Worm (Caenorhabditis elegans) whole organism, L1 larva: ENCODE data around the gene T24H10.4.

Experiments used
- C04F5.9 ChIP-seq: sonication (generic microtip); optimal IDR thresholded peaks from 2 replicates; lab custom pipeline; 2016; ENCODE audit warnings: missing genetic modification characterization, missing compliant biosample characterization
- aha-1 ChIP-seq: fragments of 150-350 bp; optimal IDR thresholded peaks from 2 replicates; lab custom pipeline; 2014; ENCODE audit warnings: missing biosample characterization, missing genetic modification characterization
- alr-1 ChIP-seq: fragments of 200-800 bp; sonication (Bioruptor generic); optimal IDR thresholded peaks from 2 replicates; lab custom pipeline; 2018; ENCODE audit warnings: borderline replicate concordance, mild to moderate bottlenecking, missing genetic modification characterization, missing compliant biosample characterization
- blmp-1 ChIP-seq: fragments of 150-350 bp; optimal IDR thresholded peaks from 2 replicates; lab custom pipeline; 2014; ENCODE audit warnings: missing biosample characterization, missing genetic modification characterization
- ceh-88 ChIP-seq: fragments of 200-800 bp; sonication (Bioruptor generic); IDR thresholded peaks from 2 replicates; pipeline ENCODE4 v1.3.6; 2022; ENCODE audit warnings: missing genetic modification characterization, missing compliant biosample characterization
- ceh-90 ChIP-seq: sonication (generic microtip); optimal IDR thresholded peaks from 2 replicates; lab custom pipeline; 2016; ENCODE audit warnings: missing genetic modification characterization, missing compliant biosample characterization
- ces-1 ChIP-seq: fragments of 150-350 bp; optimal IDR thresholded peaks from 2 replicates; lab custom pipeline; 2014; ENCODE audit warnings: missing biosample characterization, missing genetic modification reagents, missing genetic modification characterization
- dpl-1 ChIP-seq, 3 experiments: fragments of 150-350 bp in 2 of 3; sonication (generic microtip) in 1 of 3; optimal IDR thresholded peaks; 2 replicates each; lab custom pipeline; 2014 to 2017; ENCODE audit warnings: missing biosample characterization in 3 of 3, missing genetic modification characterization in 3 of 3, missing genetic modification reagents in 3 of 3
- dsc-1 ChIP-seq: sonication (generic microtip); optimal IDR thresholded peaks from 2 replicates; lab custom pipeline; 2016; ENCODE audit warnings: mild to moderate bottlenecking, missing genetic modification characterization, missing compliant biosample characterization
- efl-1 ChIP-seq, 4 experiments: fragments of 150-350 bp; optimal IDR thresholded peaks in 3 of 4; peaks in 1 of 4; 1 replicate in 1 of 4; 2 replicates in 3 of 4; lab custom pipeline; 2014; ENCODE audit warnings: missing biosample characterization in 2 of 4, missing genetic modification characterization in 2 of 4, missing genetic modification reagents in 2 of 4
- efl-3 ChIP-seq: fragments of 200-800 bp; sonication (Bioruptor generic); optimal IDR thresholded peaks from 2 replicates; lab custom pipeline; 2018; ENCODE audit warnings: mild to moderate bottlenecking, missing genetic modification characterization, missing compliant biosample characterization
- egl-27 ChIP-seq, 2 experiments: fragments of 150-350 bp in 1 of 2; sonication (generic microtip); optimal IDR thresholded peaks; 3 replicates each; lab custom pipeline; 2017 to 2018; ENCODE audit warnings: missing biosample characterization in 2 of 2, missing genetic modification characterization in 2 of 2, missing genetic modification reagents in 2 of 2
- fkh-10 ChIP-seq: sonication (generic microtip); optimal IDR thresholded peaks from 2 replicates; lab custom pipeline; 2017; ENCODE audit warnings: missing biosample characterization, missing genetic modification reagents, missing genetic modification characterization
- fos-1 ChIP-seq: fragments of 150-350 bp; optimal IDR thresholded peaks from 2 replicates; lab custom pipeline; 2014; ENCODE audit warnings: missing biosample characterization, missing genetic modification characterization
- hlh-4 ChIP-seq: sonication (generic microtip); optimal IDR thresholded peaks from 2 replicates; lab custom pipeline; 2016; ENCODE audit warnings: mild to moderate bottlenecking, missing genetic modification characterization, missing compliant biosample characterization
- hpl-2 ChIP-seq: fragments of 150-350 bp; optimal IDR thresholded peaks from 2 replicates; lab custom pipeline; 2014; ENCODE audit warnings: missing biosample characterization, missing genetic modification reagents, missing genetic modification characterization
- isw-1 ChIP-seq: fragments of 200-800 bp; sonication (Bioruptor generic); IDR thresholded peaks from 2 replicates; pipeline ENCODE4 v1.3.6; 2022; ENCODE audit warnings: missing genetic modification characterization, missing compliant biosample characterization
- jun-1 ChIP-seq: fragments of 150-350 bp; optimal IDR thresholded peaks from 2 replicates; lab custom pipeline; 2014; ENCODE audit warnings: missing biosample characterization, missing genetic modification reagents, missing genetic modification characterization
- lin-14 ChIP-seq: fragments of 200-800 bp; sonication (Bioruptor generic); optimal IDR thresholded peaks from 2 replicates; lab custom pipeline; 2018; ENCODE audit warnings: mild to moderate bottlenecking, missing genetic modification characterization, moderate library complexity, missing compliant biosample characterization
- lin-35 ChIP-seq, 2 experiments: fragments of 150-350 bp; optimal IDR thresholded peaks; 2 replicates each; lab custom pipeline; 2014; ENCODE audit warnings: missing biosample characterization in 2 of 2, missing genetic modification characterization in 2 of 2, missing genetic modification reagents in 2 of 2
- lin-39 ChIP-seq: fragments of 150-350 bp; optimal IDR thresholded peaks from 2 replicates; lab custom pipeline; 2014; ENCODE audit warnings: missing biosample characterization, missing genetic modification reagents, missing genetic modification characterization
- lsy-2 ChIP-seq, 2 experiments: fragments of 150-350 bp; optimal IDR thresholded peaks; 2 replicates each; lab custom pipeline; 2014; ENCODE audit warnings: missing biosample characterization in 2 of 2, missing genetic modification characterization in 2 of 2
- mef-2 ChIP-seq: fragments of 150-350 bp; optimal IDR thresholded peaks from 2 replicates; lab custom pipeline; 2014; ENCODE audit warnings: missing biosample characterization, missing genetic modification characterization
- mep-1 ChIP-seq: fragments of 150-350 bp; optimal IDR thresholded peaks from 2 replicates; lab custom pipeline; 2014; ENCODE audit warnings: missing biosample characterization, missing genetic modification characterization
- nhr-19 ChIP-seq: fragments of 200-800 bp; sonication (Bioruptor generic); conservative IDR thresholded peaks from 2 replicates; pipeline ENCODE4 v1.3.6; 2022; ENCODE audit warnings: missing genetic modification characterization, missing compliant biosample characterization
- nhr-20 ChIP-seq: sonication (generic microtip); optimal IDR thresholded peaks from 2 replicates; lab custom pipeline; 2016; ENCODE audit warnings: mild to moderate bottlenecking, missing genetic modification characterization, missing compliant biosample characterization
- nhr-237 ChIP-seq: fragments of 150-350 bp; optimal IDR thresholded peaks from 2 replicates; lab custom pipeline; 2014; ENCODE audit warnings: missing biosample characterization, missing genetic modification characterization
- nhr-28 ChIP-seq: fragments of 150-350 bp; optimal IDR thresholded peaks from 2 replicates; lab custom pipeline; 2014; ENCODE audit warnings: missing biosample characterization, missing genetic modification characterization
- nhr-47 ChIP-seq: sonication (generic microtip); optimal IDR thresholded peaks from 2 replicates; lab custom pipeline; 2016; ENCODE audit warnings: mild to moderate bottlenecking, missing genetic modification characterization, moderate library complexity, missing compliant biosample characterization
- nhr-71 ChIP-seq: sonication (generic microtip); optimal IDR thresholded peaks from 2 replicates; lab custom pipeline; 2016; ENCODE audit warnings: mild to moderate bottlenecking, missing genetic modification characterization, moderate library complexity, missing compliant biosample characterization
- nhr-85 ChIP-seq: sonication (generic microtip); peaks from one replicate; lab custom pipeline; 2016; ENCODE audit warnings: missing genetic modification characterization, inconsistent platforms, missing compliant biosample characterization
- pax-3 ChIP-seq: fragments of 200-800 bp; sonication (Bioruptor generic); optimal IDR thresholded peaks from 2 replicates; lab custom pipeline; 2018; ENCODE audit warnings: mild to moderate bottlenecking, missing genetic modification characterization, moderate library complexity, missing compliant biosample characterization
- pqm-1 ChIP-seq: sonication (generic microtip); optimal IDR thresholded peaks from 3 replicates; lab custom pipeline; 2017; ENCODE audit warnings: missing biosample characterization, missing genetic modification characterization
- rnt-1 ChIP-seq: sonication (generic microtip); optimal IDR thresholded peaks from 2 replicates; lab custom pipeline; 2016; ENCODE audit warnings: mild to moderate bottlenecking, missing genetic modification characterization, moderate library complexity, missing compliant biosample characterization
- skn-1 ChIP-seq: fragments of 150-350 bp; optimal IDR thresholded peaks from 2 replicates; lab custom pipeline; 2014; ENCODE audit warnings: missing biosample characterization, missing genetic modification characterization
- snu-23 ChIP-seq: sonication (generic microtip); optimal IDR thresholded peaks from 2 replicates; lab custom pipeline; 2016; ENCODE audit warnings: missing genetic modification characterization, missing compliant biosample characterization
- sox-4 ChIP-seq: sonication (generic microtip); optimal IDR thresholded peaks from 2 replicates; lab custom pipeline; 2016; ENCODE audit warnings: missing genetic modification characterization, missing compliant biosample characterization
- sptf-1 ChIP-seq: fragments of 150-350 bp; optimal IDR thresholded peaks from 2 replicates; lab custom pipeline; 2014; ENCODE audit warnings: missing biosample characterization, missing genetic modification characterization
- swsn-7 ChIP-seq: sonication (generic microtip); optimal IDR thresholded peaks from 2 replicates; lab custom pipeline; 2016; ENCODE audit warnings: missing genetic modification characterization, missing compliant biosample characterization
- tbx-2 ChIP-seq: sonication (generic microtip); optimal IDR thresholded peaks from 2 replicates; lab custom pipeline; 2016; ENCODE audit warnings: missing genetic modification characterization, missing compliant biosample characterization
- tlp-1 ChIP-seq: fragments of 150-350 bp; optimal IDR thresholded peaks from 2 replicates; lab custom pipeline; 2014; ENCODE audit warnings: missing biosample characterization, missing genetic modification characterization
- unc-130 ChIP-seq: fragments of 150-350 bp; optimal IDR thresholded peaks from 2 replicates; lab custom pipeline; 2017; ENCODE audit warnings: missing biosample characterization, missing genetic modification characterization, inconsistent platforms
- unc-86 ChIP-seq: sonication (generic microtip); optimal IDR thresholded peaks from 2 replicates; lab custom pipeline; 2016; ENCODE audit warnings: missing genetic modification characterization, missing compliant biosample characterization
- unc-98 ChIP-seq: fragments of 200-800 bp; sonication (Bioruptor generic); IDR thresholded peaks from 2 replicates; pipeline ENCODE4 v1.3.6; 2022; ENCODE audit warnings: missing genetic modification characterization, missing compliant biosample characterization
- zag-1 ChIP-seq: fragments of 150-350 bp; optimal IDR thresholded peaks from 2 replicates; lab custom pipeline; 2014; ENCODE audit warnings: missing biosample characterization, missing genetic modification characterization
- zip-4 ChIP-seq: fragments of 200-800 bp; sonication (Bioruptor generic); optimal IDR thresholded peaks from 2 replicates; lab custom pipeline; 2018; ENCODE audit warnings: mild to moderate bottlenecking, missing genetic modification characterization, moderate library complexity, missing compliant biosample characterization

Gene T24H10.4

ce11 chrII:9108443-9108842 is 891 bp upstream of the T24H10.4 start, which contains the start of gene dnj-23:
Gene dnj-23, minus strand, starts transcription at chrII:9108600.
- TF ChIP-seq hlh-4 (tag; lab: Kevin White, UChicago): no peak
- TF ChIP-seq mep-1 (tag; lab: Kevin White, UChicago): peak; percentile 35
- TF ChIP-seq blmp-1 (tag; lab: Kevin White, UChicago): peak; percentile 26
- TF ChIP-seq nhr-71 (tag; lab: Kevin White, UChicago): peak; percentile 29
- TF ChIP-seq zag-1 (tag; lab: Kevin White, UChicago): no peak
- peak; percentile 42 for TF ChIP-seq nhr-20 (tag; lab: Kevin White, UChicago)
- peak; percentile 59 for TF ChIP-seq skn-1 (tag; lab: Kevin White, UChicago)
- TF ChIP-seq isw-1 (GFP tag; lab: Robert Waterston, UW): no peak
- peak; percentile 18 for TF ChIP-seq rnt-1 (tag; lab: Kevin White, UChicago)
- peak; percentile 8 for TF ChIP-seq snu-23
- peak; percentile 9 to 65 for TF ChIP-seq lsy-2 (tag; optimal IDR thresholded peaks at IDR 0.05; lab: Kevin White, UChicago)
- peak; percentile 68 to 87 (median 83) for TF ChIP-seq dpl-1 (GFP tag; optimal IDR thresholded peaks at IDR 0.05; lab: Kevin White, UChicago)
- peak; percentile 85 to 95 for TF ChIP-seq lin-35 (GFP tag; optimal IDR thresholded peaks at IDR 0.05; lab: Kevin White, UChicago)
- TF ChIP-seq lin-14 (GFP tag; lab: Kevin White, UChicago): peak; percentile 4
- peak; percentile 5 for TF ChIP-seq nhr-47
- TF ChIP-seq efl-1 (optimal IDR thresholded peaks at IDR 0.05; lab: Kevin White, UChicago): peak; percentile 26 to 85
- TF ChIP-seq efl-1 (GFP tag; optimal IDR thresholded peaks at IDR 0.05 in 1 of 2; lab: Kevin White, UChicago): peak; percentile 88 to 98

DNA sequence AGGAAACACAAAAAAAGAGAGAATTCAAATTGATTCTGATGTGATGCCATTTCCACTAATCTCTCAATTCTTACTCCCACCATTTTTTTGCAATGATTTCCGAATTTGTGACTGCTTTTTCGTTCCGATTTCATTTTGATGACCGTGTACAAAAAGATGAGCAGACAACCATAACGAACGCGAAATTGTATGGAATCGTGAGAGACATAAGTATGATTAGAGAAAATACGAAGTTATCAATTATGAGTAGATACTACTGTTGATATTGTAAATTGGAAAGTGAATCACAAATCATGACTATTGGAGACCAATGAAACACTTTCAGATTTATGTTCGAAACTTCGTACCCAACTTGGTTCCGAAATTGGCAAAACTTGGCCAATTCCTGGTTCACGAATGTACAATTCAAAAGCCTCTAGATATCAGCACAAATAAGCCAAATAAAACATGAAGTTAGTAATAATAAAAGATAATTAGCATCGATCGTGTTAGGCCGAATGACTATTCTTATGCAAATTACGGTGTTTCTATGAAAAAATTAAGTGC is 2.2 kb downstream of the T24H10.4 start:
- no peak for TF ChIP-seq zip-4
- no peak for TF ChIP-seq efl-3 (GFP tag; lab: Kevin White, UChicago)
- peak; percentile 29 for TF ChIP-seq lin-14 (GFP tag; lab: Kevin White, UChicago)
- no peak for TF ChIP-seq pax-3 (tag; lab: Kevin White, UChicago)
- peak; percentile 27 for TF ChIP-seq nhr-71 (tag; lab: Kevin White, UChicago)
- TF ChIP-seq hpl-2 (GFP tag; lab: Kevin White, UChicago): no peak
- no peak for TF ChIP-seq ceh-90
- TF ChIP-seq jun-1 (tag; lab: Kevin White, UChicago): no peak
- TF ChIP-seq alr-1 (tag; lab: Kevin White, UChicago): no peak
- TF ChIP-seq C04F5.9 (tag; lab: Kevin White, UChicago): no peak
- TF ChIP-seq sptf-1 (tag; lab: Kevin White, UChicago): no peak
- TF ChIP-seq, all 84 proteins: peak for 2

- peak; percentile 92 for TF ChIP-seq nhr-237 (tag; lab: Kevin White, UChicago)
- no peak for TF ChIP-seq sptf-1 (tag; lab: Kevin White, UChicago)
- peak; percentile 55 to 86 for TF ChIP-seq egl-27 (tag; optimal IDR thresholded peaks at IDR 0.05; lab: Kevin White, UChicago)
- no peak for TF ChIP-seq alr-1 (tag; lab: Kevin White, UChicago)
- no peak for TF ChIP-seq sox-4 (tag; lab: Kevin White, UChicago)
- TF ChIP-seq nhr-85 (tag; lab: Kevin White, UChicago): peak; percentile 98
- peak; percentile 53 for TF ChIP-seq unc-86
- TF ChIP-seq snu-23: peak; percentile 93
- peak; percentile 76 for TF ChIP-seq blmp-1 (tag; lab: Kevin White, UChicago)
- peak; percentile 84 for TF ChIP-seq nhr-19 (GFP tag; lab: Robert Waterston, UW)
- TF ChIP-seq nhr-28 (tag; lab: Kevin White, UChicago): peak; percentile 68
- no peak for TF ChIP-seq ces-1
- TF ChIP-seq dsc-1 (tag; lab: Kevin White, UChicago): peak; percentile 54
- no peak for TF ChIP-seq mef-2 (tag; lab: Kevin White, UChicago)
- peak; percentile 82 to 90 for TF ChIP-seq efl-1 (optimal IDR thresholded peaks at IDR 0.05; lab: Kevin White, UChicago)
- TF ChIP-seq efl-1 (GFP tag; optimal IDR thresholded peaks at IDR 0.05 in 1 of 2; lab: Kevin White, UChicago): peak; percentile 59 to 95
- TF ChIP-seq nhr-20 (tag; lab: Kevin White, UChicago): peak; percentile 96
- TF ChIP-seq lin-39 (tag; lab: Kevin White, UChicago): peak; percentile 29
- TF ChIP-seq C04F5.9 (tag; lab: Kevin White, UChicago): peak; percentile 39
- TF ChIP-seq pqm-1: no peak
- peak; percentile 96 for TF ChIP-seq nhr-71 (tag; lab: Kevin White, UChicago)
- TF ChIP-seq unc-130 (tag; lab: Kevin White, UChicago): peak; percentile 36
- TF ChIP-seq fkh-10 (GFP tag; lab: Kevin White, UChicago): peak; percentile 49
- no peak for TF ChIP-seq unc-98 (GFP tag; lab: Robert Waterston, UW)
- peak; percentile 85 for TF ChIP-seq nhr-47
- TF ChIP-seq ceh-88 (GFP tag; lab: Robert Waterston, UW): peak; percentile 49; the same call in 1 of the 2 replicates
- TF ChIP-seq tlp-1: no peak
- TF ChIP-seq swsn-7 (tag; lab: Kevin White, UChicago): peak; percentile 86
- TF ChIP-seq tbx-2 (tag; lab: Kevin White, UChicago): peak; percentile 87
- TF ChIP-seq aha-1 (tag; lab: Kevin White, UChicago): peak; percentile 14
- TF ChIP-seq fos-1: peak; percentile 100
- TF ChIP-seq lsy-2 (tag; optimal IDR thresholded peaks at IDR 0.05; lab: Kevin White, UChicago): peak; percentile 85 to 95
Measured at ce11 chrII:9112851-9113250, 3.5 kb downstream of the T24H10.4 start, which contains the start of gene jun-1. Gene jun-1, plus strand, starts transcription at chrII:9113157.
